Worm (Caenorhabditis elegans) whole organism, midembryonic: Measurements from ENCODE around the gene F14H3.6.

Experiments
- T22C8.4 ChIP-seq: fragments of 200-800 bp; sonication (Bioruptor generic); IDR thresholded peaks from 2 replicates; pipeline ENCODE4 v1.3.6; 2022; ENCODE audit warnings: missing genetic modification characterization, missing compliant biosample characterization
- cog-1 ChIP-seq: sonication (generic microtip); optimal IDR thresholded peaks from 2 replicates; lab custom pipeline; 2016; ENCODE audit warnings: missing genetic modification characterization, missing compliant biosample characterization
- flt-1 ChIP-seq: fragments of 200-800 bp; sonication (Bioruptor generic); IDR thresholded peaks from 2 replicates; pipeline ENCODE4 v1.3.6; 2022; ENCODE audit warnings: missing genetic modification characterization, missing compliant biosample characterization
- klf-2 ChIP-seq: fragments of 200-800 bp; sonication (Bioruptor generic); conservative IDR thresholded peaks from 2 replicates; pipeline ENCODE4 v1.3.6; 2022; ENCODE audit warnings: missing genetic modification reagents, missing genetic modification characterization, missing compliant biosample characterization
- med-1 ChIP-seq: sonication (generic microtip); optimal IDR thresholded peaks from 2 replicates; lab custom pipeline; 2017; ENCODE audit warnings: missing genetic modification characterization, mild to moderate bottlenecking, missing compliant biosample characterization, antibody characterized with exemption, missing genetic modification reagents; ENCODE audit not compliant: insufficient read depth
- ref-1 ChIP-seq: fragments of 200-800 bp; sonication (Bioruptor generic); conservative IDR thresholded peaks from 2 replicates; pipeline ENCODE4 v1.3.6; 2022; ENCODE audit warnings: missing genetic modification reagents, missing genetic modification characterization, missing compliant biosample characterization
- tab-1 ChIP-seq: fragments of 200-800 bp; sonication (Bioruptor generic); IDR thresholded peaks from 2 replicates; pipeline ENCODE4 v1.3.6; 2022; ENCODE audit warnings: missing genetic modification characterization, missing compliant biosample characterization
- ztf-23 ChIP-seq: fragments of 200-800 bp; sonication (Bioruptor generic); IDR thresholded peaks from 2 replicates; pipeline ENCODE4 v1.3.6; 2022; ENCODE audit warnings: missing genetic modification reagents, missing genetic modification characterization, missing compliant biosample characterization
- ztf-29 ChIP-seq: fragments of 200-800 bp; sonication (Bioruptor generic); IDR thresholded peaks from 2 replicates; pipeline ENCODE4 v1.3.6; 2022; ENCODE audit warnings: missing genetic modification reagents, missing genetic modification characterization, missing compliant biosample characterization

ce11 chrV:16053373-16053772, 5.3 kb downstream of the F14H3.6 start, which contains the start of gene F14H3.3:
- TF ChIP-seq ztf-23 (no peak), flt-1 (no peak), tab-1 (GFP tag; lab: Robert Waterston, UW) (no peak), ref-1 (GFP tag; lab: Robert Waterston, UW) (no peak), cog-1 (tag; lab: Kevin White, UChicago) (no peak), klf-2 (GFP tag; lab: Robert Waterston, UW) (no peak), T22C8.4 (GFP tag; lab: Robert Waterston, UW) (no peak), ztf-29 (GFP tag; lab: Robert Waterston, UW) (no peak), med-1 (GFP tag; lab: Kevin White, UChicago) (no peak)
